Fruit fly (Drosophila melanogaster): ENCODE measurements around the gene GAA1.
A peak's percentile ranks its signal among the peaks of the same experiment; 100 is the strongest.

Gene GAA1

DNA sequence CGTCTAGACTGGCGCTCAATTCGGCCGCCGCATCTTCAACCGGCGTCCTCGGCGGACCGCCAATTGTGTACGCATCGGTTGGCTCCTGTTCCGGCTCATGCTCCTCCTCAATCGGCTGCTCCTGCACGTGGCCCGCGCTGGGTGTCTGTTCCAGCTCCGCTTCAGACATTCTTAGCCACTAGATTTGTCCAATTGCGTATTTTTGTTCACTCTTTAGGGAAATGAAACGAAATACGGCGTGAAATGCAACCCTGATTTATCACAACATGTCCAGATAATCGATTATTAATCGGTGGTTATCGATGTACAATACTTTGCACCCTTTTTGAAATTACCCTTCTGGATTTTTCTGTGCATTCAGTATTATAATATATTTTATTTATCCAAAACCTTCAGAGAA is 3.4 kb upstream of the GAA1 start, which contains the start of gene mof (continued):
- no peak for TF ChIP-seq gt (GFP tag; IDR thresholded peaks at IDR 0.05)
- TF ChIP-seq CG18262 (tag; optimal IDR thresholded peaks at IDR 0.05) = no peak
- TF ChIP-seq CG13424 (tag; optimal IDR thresholded peaks at IDR 0.05) = no peak
- TF ChIP-seq tap (tag; optimal IDR thresholded peaks at IDR 0.05) = no peak
- no peak for TF ChIP-seq Gsc (GFP tag; IDR thresholded peaks at IDR 0.05)
- TF ChIP-seq fd102C (GFP tag; optimal IDR thresholded peaks at IDR 0.05) = no peak
- TF ChIP-seq CG12769 (tag; optimal IDR thresholded peaks at IDR 0.05) = no peak
- no peak for TF ChIP-seq ci (GFP tag; IDR thresholded peaks at IDR 0.05)
- no peak for TF ChIP-seq zen (tag; optimal IDR thresholded peaks at IDR 0.05)
- no peak for TF ChIP-seq gro (GFP tag; optimal IDR thresholded peaks at IDR 0.05)
- no peak for TF ChIP-seq z (GFP tag; IDR thresholded peaks at IDR 0.05)
- no peak for TF ChIP-seq CG11085 (GFP tag; IDR thresholded peaks at IDR 0.05)
- TF ChIP-seq CG15514 (GFP tag; optimal IDR thresholded peaks at IDR 0.05) = peak; percentile 46
- no peak for TF ChIP-seq CG17361 (GFP tag; IDR thresholded peaks at IDR 0.05)
- peak; percentile 54 for TF ChIP-seq CG4617 (GFP tag; optimal IDR thresholded peaks at IDR 0.05; ENCODE audit: borderline replicate concordance)
- TF ChIP-seq CG14965 (GFP tag; optimal IDR thresholded peaks at IDR 0.05; ENCODE audit: borderline replicate concordance) = no peak
- TF ChIP-seq unc-4 (GFP tag; IDR thresholded peaks at IDR 0.05; ENCODE audit: partially characterized antibody) = peak; percentile 76
- TF ChIP-seq ftz-f1 (GFP tag; optimal IDR thresholded peaks at IDR 0.05) = no peak
- TF ChIP-seq trem (tag; optimal IDR thresholded peaks at IDR 0.05) = peak; percentile 18
- TF ChIP-seq tna (GFP tag; IDR thresholded peaks at IDR 0.05; ENCODE audit: partially characterized antibody) = peak; percentile 62
- no peak for TF ChIP-seq luna (GFP tag; optimal IDR thresholded peaks at IDR 0.05)
- TF ChIP-seq CrebB (tag; optimal IDR thresholded peaks at IDR 0.05) = no peak
- TF ChIP-seq vfl (GFP tag; optimal IDR thresholded peaks at IDR 0.05) = no peak
- no peak for TF ChIP-seq CG8765 (GFP tag; IDR thresholded peaks at IDR 0.05)
- TF ChIP-seq cato (GFP tag; optimal IDR thresholded peaks at IDR 0.05; ENCODE audit: borderline replicate concordance) = no peak
- no peak for TF ChIP-seq Ada2b (GFP tag; IDR thresholded peaks at IDR 0.05)
- peak; percentile 71 for TF ChIP-seq ato (GFP tag; IDR thresholded peaks at IDR 0.05; ENCODE audit: partially characterized antibody)
- TF ChIP-seq Bgb (GFP tag; IDR thresholded peaks at IDR 0.05; ENCODE audit: partially characterized antibody) = peak; percentile 72
- TF ChIP-seq CG18619 (GFP tag; optimal IDR thresholded peaks at IDR 0.05) = no peak
- TF ChIP-seq Dll (GFP tag; IDR thresholded peaks at IDR 0.05; ENCODE audit: partially characterized antibody) = peak; percentile 74
- TF ChIP-seq CG34224 (GFP tag; IDR thresholded peaks at IDR 0.05; ENCODE audit: partially characterized antibody) = peak; percentile 85
- TF ChIP-seq maf-S (GFP tag; optimal IDR thresholded peaks at IDR 0.05) = no peak
- TF ChIP-seq Fer1 (GFP tag; optimal IDR thresholded peaks at IDR 0.05) = peak; percentile 5
- TF ChIP-seq nerfin-2 (GFP tag; IDR thresholded peaks at IDR 0.05; ENCODE audit: partially characterized antibody) = peak; percentile 86
- TF ChIP-seq Dfd (GFP tag; optimal IDR thresholded peaks at IDR 0.05) = no peak
- peak; percentile 81 for TF ChIP-seq Dref (GFP tag; IDR thresholded peaks at IDR 0.05)
- TF ChIP-seq oc (tag; optimal IDR thresholded peaks at IDR 0.05) = no peak
- TF ChIP-seq MESR4 (GFP tag; optimal IDR thresholded peaks at IDR 0.05) = peak; percentile 59
- TF ChIP-seq pzg (GFP tag; optimal IDR thresholded peaks at IDR 0.05) = peak; percentile 50
- TF ChIP-seq Hand (GFP tag; optimal IDR thresholded peaks at IDR 0.05) = no peak
- TF ChIP-seq phol (tag; optimal IDR thresholded peaks at IDR 0.05) = peak; percentile 38
- peak in 1 of 2 experiments; percentile 3 for TF ChIP-seq crp (GFP tag; optimal IDR thresholded peaks at IDR 0.05)
- TF ChIP-seq CG1832 (GFP tag; optimal IDR thresholded peaks at IDR 0.05) = no peak
- TF ChIP-seq Hr39 (optimal IDR thresholded peaks at IDR 0.05) = no peak
- peak; percentile 78 for TF ChIP-seq Dp (GFP tag; optimal IDR thresholded peaks at IDR 0.05)
- no peak for TF ChIP-seq nerfin-1 (tag; optimal IDR thresholded peaks at IDR 0.05)

All from whole organism, embryonic.